Fruit fly (Drosophila melanogaster): ENCODE measurements around the gene alpha-Man-Ib.

The alpha-Man-Ib gene

dm6 chr3R:29148072-29148471 is 35.5 kb upstream of the alpha-Man-Ib start, which contains the start of the genes CG11882 and Pglym78 (continued):
- TF ChIP-seq CG1603 (tag; optimal IDR thresholded peaks at IDR 0.05) (peak; percentile 91), Hr3 (GFP tag; optimal IDR thresholded peaks at IDR 0.05) (peak; percentile 81), CG13424 (tag; optimal IDR thresholded peaks at IDR 0.05) (peak; percentile 29), h (optimal IDR thresholded peaks at IDR 0.05) (no peak), Hey (tag; optimal IDR thresholded peaks at IDR 0.05) (no peak), CG32767 (GFP tag; IDR thresholded peaks at IDR 0.05) (0 out of 2 replicates have a peak, but pooled peaks have one; percentile 30), gcm (GFP tag; optimal IDR thresholded peaks at IDR 0.05) (peak; percentile 9), Rx (GFP tag; IDR thresholded peaks at IDR 0.05) (no peak), CG34224 (GFP tag; IDR thresholded peaks at IDR 0.05; ENCODE audit: partially characterized antibody) (peak; percentile 72), CG13123 (GFP tag; optimal IDR thresholded peaks at IDR 0.05) (no peak), pb (GFP tag; optimal IDR thresholded peaks at IDR 0.05) (no peak), Elba2 (GFP tag; optimal IDR thresholded peaks at IDR 0.05) (peak; percentile 81), Nf-YC (tag; optimal IDR thresholded peaks at IDR 0.05) (peak; percentile 37), CG17328 (GFP tag; IDR thresholded peaks at IDR 0.05) (peak; percentile 40; the same call in 1 of the 2 replicates), D19B (GFP tag; optimal IDR thresholded peaks at IDR 0.05) (no peak), tin (GFP tag; optimal IDR thresholded peaks at IDR 0.05) (peak; percentile 45), CG12942 (GFP tag; optimal IDR thresholded peaks at IDR 0.05) (peak; percentile 37), CG4730 (GFP tag; IDR thresholded peaks at IDR 0.05) (peak; percentile 16; the same call in 1 of the 2 replicates), HLHmδ (GFP tag; optimal IDR thresholded peaks at IDR 0.05) (peak; percentile 24), Usf (GFP tag; optimal IDR thresholded peaks at IDR 0.05) (no peak), Fer1 (GFP tag; optimal IDR thresholded peaks at IDR 0.05) (peak; percentile 52), NFAT (GFP tag; IDR thresholded peaks at IDR 0.05) (peak; percentile 56; the same call in 1 of the 2 replicates), CG31365 (tag; optimal IDR thresholded peaks at IDR 0.05) (no peak), emc (GFP tag; optimal IDR thresholded peaks at IDR 0.05) (peak; percentile 28), danr (GFP tag; IDR thresholded peaks at IDR 0.05) (no peak), dm (GFP tag; optimal IDR thresholded peaks at IDR 0.05) (peak; percentile 51), Sox100B (GFP tag; optimal IDR thresholded peaks at IDR 0.05) (no peak), zfh2 (GFP tag; optimal IDR thresholded peaks at IDR 0.05) (peak; percentile 63), CG1602 (GFP tag; optimal IDR thresholded peaks at IDR 0.05) (no peak), Ssrp (tag; optimal IDR thresholded peaks at IDR 0.05) (no peak), CG34376 (GFP tag; optimal IDR thresholded peaks at IDR 0.05) (peak; percentile 21), p53 (GFP tag; optimal IDR thresholded peaks at IDR 0.05) (peak; percentile 41), CG7357 (GFP tag; IDR thresholded peaks at IDR 0.05) (no peak), sim (GFP tag; IDR thresholded peaks at IDR 0.05) (no peak), Sry-δ (GFP tag; optimal IDR thresholded peaks at IDR 0.05) (peak; percentile 89), chif (GFP tag; optimal IDR thresholded peaks at IDR 0.05) (peak in 1 of 2 experiments; percentile 25), CG17568 (GFP tag; optimal IDR thresholded peaks at IDR 0.05) (no peak), CG3995 (GFP tag; optimal IDR thresholded peaks at IDR 0.05) (no peak), cad (GFP tag; optimal IDR thresholded peaks at IDR 0.05) (no peak), CG6683 (GFP tag; optimal IDR thresholded peaks at IDR 0.05) (no peak), hth (optimal IDR thresholded peaks at IDR 0.05) (no peak), eyg (GFP tag; optimal IDR thresholded peaks at IDR 0.05) (no peak), CG34422 (GFP tag; IDR thresholded peaks at IDR 0.05) (peak; percentile 69; the same call in 1 of the 3 replicates), CG30403 (GFP tag; optimal IDR thresholded peaks at IDR 0.05) (peak; percentile 50), Dp (GFP tag; optimal IDR thresholded peaks at IDR 0.05) (peak; percentile 76), Mes4 (GFP tag; optimal IDR thresholded peaks at IDR 0.05) (peak; percentile 12), CG13624 (GFP tag; optimal IDR thresholded peaks at IDR 0.05) (peak; percentile 73), phol (tag; optimal IDR thresholded peaks at IDR 0.05) (peak; percentile 28), CG12744 (GFP tag; optimal IDR thresholded peaks at IDR 0.05) (peak; percentile 23), pho (GFP tag; optimal IDR thresholded peaks at IDR 0.05) (peak; percentile 73), CG17612 (GFP tag; IDR thresholded peaks at IDR 0.05) (no peak), Bdp1 (GFP tag; optimal IDR thresholded peaks at IDR 0.05) (peak; percentile 20), CG2202 (tag; optimal IDR thresholded peaks at IDR 0.05) (no peak)
